Fruit fly (Drosophila melanogaster): ENCODE data around the gene Top2.

The Top2 gene

DNA sequence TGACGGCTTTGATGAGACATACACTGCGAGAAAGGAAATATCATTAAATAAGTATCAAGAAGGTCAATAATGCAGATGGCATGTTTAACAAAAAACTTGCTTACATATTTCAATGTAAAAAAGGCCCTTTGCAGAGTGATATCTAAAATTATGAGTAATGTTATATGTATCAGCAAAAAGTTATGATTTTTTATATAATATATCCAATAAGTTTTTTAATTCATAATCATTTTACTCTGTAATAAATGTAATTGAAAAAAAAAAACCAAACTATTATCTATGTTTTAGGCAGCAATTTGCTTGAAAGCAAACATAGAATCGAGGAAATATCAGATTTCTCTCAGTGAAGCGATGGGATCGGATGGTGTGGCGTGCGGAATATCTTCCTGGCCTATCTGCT, 16.5 kb upstream of the Top2 start:
- TF ChIP-seq pan (optimal IDR thresholded peaks at IDR 0.05) (no peak), usp (GFP tag; optimal IDR thresholded peaks at IDR 0.05) (no peak), Hr83 (GFP tag; optimal IDR thresholded peaks at IDR 0.05; ENCODE audit: poor library complexity, severe bottlenecking) (no peak), dmrt93B (GFP tag; optimal IDR thresholded peaks at IDR 0.05) (no peak), CG32264 (GFP tag; optimal IDR thresholded peaks at IDR 0.05) (no peak), dsf (GFP tag; optimal IDR thresholded peaks at IDR 0.05; ENCODE audit: borderline replicate concordance) (no peak)

DNA sequence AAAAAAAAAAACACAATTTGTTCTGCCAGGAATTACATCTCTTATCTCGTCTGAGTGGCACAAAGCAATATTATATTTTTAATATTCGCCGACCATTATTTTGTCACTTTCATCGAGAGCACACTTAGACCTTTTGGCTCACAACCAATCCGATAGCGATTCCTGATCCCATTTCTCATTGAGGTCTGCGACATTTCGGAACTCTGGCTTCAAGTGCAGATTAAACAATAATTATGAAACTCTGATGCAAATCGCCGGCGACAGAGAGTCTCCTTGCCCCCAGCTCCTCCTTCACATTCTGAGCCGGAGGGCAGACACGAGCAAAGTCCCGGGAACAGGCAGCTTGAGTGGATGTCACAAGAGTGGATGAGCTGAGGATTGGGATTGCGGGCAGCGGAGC, 15.8 kb upstream of the Top2 start:
- TF ChIP-seq brk (GFP tag; optimal IDR thresholded peaks at IDR 0.05) (no peak), CrebA (GFP tag; optimal IDR thresholded peaks at IDR 0.05; ENCODE audit: borderline replicate concordance) (no peak), Mio (GFP tag; optimal IDR thresholded peaks at IDR 0.05) (no peak), sv (GFP tag; optimal IDR thresholded peaks at IDR 0.05) (no peak), rgr (GFP tag; optimal IDR thresholded peaks at IDR 0.05) (no peak), HLH106 (tag; optimal IDR thresholded peaks at IDR 0.05) (no peak), Dfd (GFP tag; optimal IDR thresholded peaks at IDR 0.05) (no peak), OdsH (GFP tag; optimal IDR thresholded peaks at IDR 0.05) (no peak), Vsx2 (GFP tag; optimal IDR thresholded peaks at IDR 0.05; ENCODE audit: partially characterized antibody) (no peak), Myc (optimal IDR thresholded peaks at IDR 0.05) (no peak), br (GFP tag; optimal IDR thresholded peaks at IDR 0.05) (no peak), foxo (GFP tag; optimal IDR thresholded peaks at IDR 0.05) (no peak), Hr78 (GFP tag; optimal IDR thresholded peaks at IDR 0.05) (no peak), Abd-B (GFP tag; optimal IDR thresholded peaks at IDR 0.05) (no peak), Dif (GFP tag; optimal IDR thresholded peaks at IDR 0.05; ENCODE audit: partially characterized antibody) (no peak), Sp1 (GFP tag; optimal IDR thresholded peaks at IDR 0.05) (no peak)

DNA sequence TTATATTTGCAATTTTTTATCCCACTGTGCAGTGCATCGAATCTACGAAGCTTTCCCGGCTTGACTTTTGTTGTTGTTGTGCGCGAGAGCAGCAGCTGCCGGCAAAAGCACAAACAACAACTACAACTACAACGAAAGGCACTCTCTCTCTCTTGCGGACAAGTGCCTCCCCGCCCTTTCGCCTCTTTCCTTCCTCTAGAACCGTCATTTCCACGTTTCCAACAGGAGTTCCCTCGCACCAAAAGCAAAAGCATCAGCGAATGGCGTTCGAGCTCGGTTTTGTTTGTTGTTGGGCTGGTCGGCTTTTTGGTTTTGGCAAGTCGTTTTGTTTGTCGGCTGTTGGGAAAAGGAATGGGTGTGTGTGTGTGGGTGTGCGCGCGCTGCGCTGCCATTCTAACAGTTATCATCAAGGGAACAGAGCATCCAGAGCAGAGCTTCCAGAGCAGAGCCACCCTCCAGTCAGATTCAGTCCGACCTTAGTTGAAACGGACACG, 10.6 kb upstream of the Top2 start, which contains the start of gene tj:
tj (plus strand) TSS at position 444 of the 494 bp plus-strand sequence.
- no peak for TF ChIP-seq Dif (GFP tag; optimal IDR thresholded peaks at IDR 0.05; ENCODE audit: partially characterized antibody)
- TF ChIP-seq Jra (GFP tag; optimal IDR thresholded peaks at IDR 0.05) = no peak
- no peak for TF ChIP-seq dmrt93B (GFP tag; optimal IDR thresholded peaks at IDR 0.05)
- no peak for TF ChIP-seq lola (GFP tag; optimal IDR thresholded peaks at IDR 0.05)
- no peak for TF ChIP-seq CrebA (GFP tag; optimal IDR thresholded peaks at IDR 0.05; ENCODE audit: borderline replicate concordance)
- no peak for TF ChIP-seq Myc (optimal IDR thresholded peaks at IDR 0.05)
- no peak for TF ChIP-seq N (GFP tag; optimal IDR thresholded peaks at IDR 0.05)
- TF ChIP-seq dl (GFP tag; optimal IDR thresholded peaks at IDR 0.05; ENCODE audit: insufficient read depth in 1 of 2, partially characterized antibody in 2 of 2) = no peak
- TF ChIP-seq psq (GFP tag; optimal IDR thresholded peaks at IDR 0.05) = no peak
- TF ChIP-seq Rel (GFP tag; optimal IDR thresholded peaks at IDR 0.05) = no peak
- TF ChIP-seq Rel (tag; optimal IDR thresholded peaks at IDR 0.05) = no peak
- TF ChIP-seq pan (optimal IDR thresholded peaks at IDR 0.05) = no peak
- TF ChIP-seq CG9705 (GFP tag; optimal IDR thresholded peaks at IDR 0.05) = no peak
- TF ChIP-seq rgr (GFP tag; optimal IDR thresholded peaks at IDR 0.05) = no peak
- no peak for TF ChIP-seq Vsx2 (GFP tag; optimal IDR thresholded peaks at IDR 0.05; ENCODE audit: partially characterized antibody)
- TF ChIP-seq ey (GFP tag; optimal IDR thresholded peaks at IDR 0.05) = no peak
- TF ChIP-seq Mio (GFP tag; optimal IDR thresholded peaks at IDR 0.05) = no peak

DNA sequence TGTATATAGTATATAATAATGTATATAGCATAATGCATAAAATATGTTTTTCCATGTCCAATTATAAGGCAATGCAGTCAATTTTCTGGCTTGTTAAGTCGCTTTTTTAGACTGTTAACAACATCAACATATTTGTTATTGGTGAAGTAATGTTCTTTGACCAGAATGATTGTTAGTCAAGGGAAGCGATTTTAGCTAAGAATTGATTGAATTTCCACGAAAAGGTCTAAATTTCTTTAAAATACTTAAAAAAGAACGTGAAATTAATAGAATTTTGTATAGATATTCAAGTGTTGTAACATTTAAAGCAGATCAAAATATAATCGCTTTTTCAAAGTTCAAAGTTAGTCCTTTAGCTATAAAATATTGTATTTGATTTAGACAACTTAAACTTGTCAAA, 10.1 kb upstream of the Top2 start:
- TF ChIP-seq Rel (GFP tag; optimal IDR thresholded peaks at IDR 0.05) = no peak
- TF ChIP-seq Rel (tag; optimal IDR thresholded peaks at IDR 0.05) = no peak
- no peak for TF ChIP-seq Myc (optimal IDR thresholded peaks at IDR 0.05)
- no peak for TF ChIP-seq h (GFP tag; optimal IDR thresholded peaks at IDR 0.05)
- TF ChIP-seq CrebA (GFP tag; optimal IDR thresholded peaks at IDR 0.05; ENCODE audit: borderline replicate concordance) = no peak
- TF ChIP-seq woc (GFP tag; optimal IDR thresholded peaks at IDR 0.05) = no peak
- TF ChIP-seq br (GFP tag; optimal IDR thresholded peaks at IDR 0.05) = no peak
- no peak for TF ChIP-seq lola (GFP tag; optimal IDR thresholded peaks at IDR 0.05)
- no peak for TF ChIP-seq Mio (GFP tag; optimal IDR thresholded peaks at IDR 0.05)
- TF ChIP-seq Dfd (GFP tag; optimal IDR thresholded peaks at IDR 0.05) = no peak
- no peak for TF ChIP-seq Hr78 (GFP tag; optimal IDR thresholded peaks at IDR 0.05)
- TF ChIP-seq rgr (GFP tag; optimal IDR thresholded peaks at IDR 0.05) = no peak
- TF ChIP-seq HLH106 (tag; optimal IDR thresholded peaks at IDR 0.05) = no peak
- no peak for TF ChIP-seq Sp1 (GFP tag; optimal IDR thresholded peaks at IDR 0.05)

All from whole organism, wandering third instar larva.